Worm (Caenorhabditis elegans) whole organism, L4 larva: ENCODE data around the gene ttr-51.

Experiments used
- D1046.2 ChIP-seq: fragments of 200-800 bp; sonication (Bioruptor generic); IDR thresholded peaks from 2 replicates; pipeline ENCODE4 v1.3.6; 2022; ENCODE audit warnings: missing genetic modification characterization, missing compliant biosample characterization
- F10B5.3 ChIP-seq: sonication (generic microtip); optimal IDR thresholded peaks from 2 replicates; lab custom pipeline; 2016; ENCODE audit warnings: mild to moderate bottlenecking, missing genetic modification characterization, missing compliant biosample characterization
- F49E8.2 ChIP-seq: sonication (generic microtip); optimal IDR thresholded peaks from 2 replicates; lab custom pipeline; 2016; ENCODE audit warnings: missing compliant biosample characterization, mild to moderate bottlenecking, missing genetic modification characterization, borderline replicate concordance
- Y105C5A.15 ChIP-seq: fragments of 200-800 bp; sonication (Bioruptor generic); IDR thresholded peaks from 2 replicates; pipeline ENCODE4 v1.3.6; 2022; ENCODE audit warnings: missing genetic modification characterization, missing compliant biosample characterization
- Y75B8A.6 ChIP-seq: fragments of 200-800 bp; sonication (Bioruptor generic); IDR thresholded peaks from 2 replicates; pipeline ENCODE4 v1.3.6; 2022; ENCODE audit warnings: missing genetic modification reagents, missing genetic modification characterization, missing compliant biosample characterization
- aly-2 ChIP-seq: sonication (generic microtip); optimal IDR thresholded peaks from 2 replicates; lab custom pipeline; 2018; ENCODE audit warnings: missing biosample characterization, missing genetic modification characterization
- ama-1 ChIP-seq: fragments of 150-350 bp; optimal IDR thresholded peaks from 2 replicates; lab custom pipeline; 2014; ENCODE audit warnings: inconsistent platforms, mixed read lengths
- attf-4 ChIP-seq: sonication (generic microtip); optimal IDR thresholded peaks from 3 replicates; lab custom pipeline; 2017; ENCODE audit warnings: missing biosample characterization, missing genetic modification characterization
- ces-1 ChIP-seq: fragments of 150-350 bp; sonication (generic microtip); optimal IDR thresholded peaks from 4 replicates; lab custom pipeline; 2014; ENCODE audit warnings: missing biosample characterization, missing genetic modification reagents, missing genetic modification characterization
- daf-8 ChIP-seq: fragments of 200-800 bp; sonication (Bioruptor generic); IDR thresholded peaks from 2 replicates; pipeline ENCODE4 v1.3.6; 2022; ENCODE audit warnings: missing genetic modification characterization, missing compliant biosample characterization
- dmd-6 ChIP-seq: fragments of 200-800 bp; sonication (Bioruptor generic); IDR thresholded peaks from 2 replicates; pipeline ENCODE4 v1.3.6; 2022; ENCODE audit warnings: missing genetic modification reagents, missing genetic modification characterization, missing compliant biosample characterization
- dmd-9 ChIP-seq: fragments of 200-800 bp; sonication (Bioruptor generic); IDR thresholded peaks from 2 replicates; pipeline ENCODE4 v1.3.6; 2022; ENCODE audit warnings: missing genetic modification reagents, missing genetic modification characterization, missing compliant biosample characterization
- dpl-1 ChIP-seq: fragments of 150-350 bp; optimal IDR thresholded peaks from 2 replicates; lab custom pipeline; 2014; ENCODE audit warnings: missing biosample characterization, missing genetic modification reagents, missing genetic modification characterization
- egl-27 ChIP-seq: sonication (generic microtip); optimal IDR thresholded peaks from 3 replicates; lab custom pipeline; 2017; ENCODE audit warnings: missing biosample characterization, missing genetic modification reagents, missing genetic modification characterization
- fkh-10 ChIP-seq: fragments of 150-350 bp; optimal IDR thresholded peaks from 2 replicates; lab custom pipeline; 2014; ENCODE audit warnings: missing biosample characterization, missing genetic modification reagents, missing genetic modification characterization
- hlh-30 ChIP-seq: sonication (generic microtip); optimal IDR thresholded peaks from 2 replicates; lab custom pipeline; 2017; ENCODE audit warnings: antibody characterized with exemption, mild to moderate bottlenecking, missing genetic modification characterization, missing compliant biosample characterization; ENCODE audit not compliant: insufficient read depth
- jun-1 ChIP-seq: fragments of 150-350 bp; optimal IDR thresholded peaks from 2 replicates; lab custom pipeline; 2014; ENCODE audit warnings: missing biosample characterization, missing genetic modification reagents, missing genetic modification characterization
- lin-13 ChIP-seq: fragments of 150-350 bp; optimal IDR thresholded peaks from 2 replicates; lab custom pipeline; 2014; ENCODE audit warnings: missing biosample characterization, missing genetic modification reagents, missing genetic modification characterization
- lin-29 ChIP-seq: fragments of 200-800 bp; sonication (Bioruptor generic); IDR thresholded peaks from 2 replicates; pipeline ENCODE4 v1.3.6; 2022; ENCODE audit warnings: missing genetic modification reagents, missing genetic modification characterization, missing compliant biosample characterization
- lin-38 ChIP-seq: fragments of 200-800 bp; sonication (Bioruptor generic); IDR thresholded peaks from 2 replicates; pipeline ENCODE4 v1.3.6; 2022; ENCODE audit warnings: missing genetic modification reagents, missing genetic modification characterization, missing compliant biosample characterization
- lir-3 ChIP-seq: sonication (generic microtip); optimal IDR thresholded peaks from 2 replicates; lab custom pipeline; 2016; ENCODE audit warnings: mild to moderate bottlenecking, missing genetic modification characterization, missing compliant biosample characterization
- lsy-2 ChIP-seq, 2 experiments: fragments of 150-350 bp in 1 of 2; sonication (generic microtip) in 1 of 2; optimal IDR thresholded peaks; 2 replicates each; lab custom pipeline; 2014 to 2017; ENCODE audit warnings: missing biosample characterization in 2 of 2, missing genetic modification characterization in 2 of 2
- mes-2 ChIP-seq: sonication (generic microtip); optimal IDR thresholded peaks from 2 replicates; lab custom pipeline; 2016; ENCODE audit warnings: missing genotype, mild to moderate bottlenecking, missing genetic modification characterization, missing compliant biosample characterization; ENCODE audit not compliant: poor library complexity, severe bottlenecking
- mxl-3 ChIP-seq: fragments of 200-800 bp; sonication (Bioruptor generic); optimal IDR thresholded peaks from 2 replicates; lab custom pipeline; 2018; ENCODE audit warnings: mild to moderate bottlenecking, missing genetic modification characterization, missing compliant biosample characterization
- nhr-10 ChIP-seq: fragments of 150-350 bp; optimal IDR thresholded peaks from 2 replicates; lab custom pipeline; 2014; ENCODE audit warnings: missing biosample characterization, missing genetic modification characterization
- nhr-102 ChIP-seq: sonication (generic microtip); optimal IDR thresholded peaks from 2 replicates; lab custom pipeline; 2016; ENCODE audit warnings: mild to moderate bottlenecking, missing genetic modification characterization, moderate library complexity, missing compliant biosample characterization
- nhr-237 ChIP-seq: sonication (generic microtip); optimal IDR thresholded peaks from 2 replicates; lab custom pipeline; 2017; ENCODE audit warnings: missing biosample characterization, missing genetic modification characterization
- nhr-28 ChIP-seq: fragments of 150-350 bp; optimal IDR thresholded peaks from 2 replicates; lab custom pipeline; 2014; ENCODE audit warnings: missing biosample characterization, missing genetic modification characterization
- nhr-48 ChIP-seq: sonication (generic microtip); optimal IDR thresholded peaks from 2 replicates; lab custom pipeline; 2016; ENCODE audit warnings: mild to moderate bottlenecking, missing genetic modification characterization, missing compliant biosample characterization
- nhr-6 ChIP-seq: fragments of 150-350 bp; optimal IDR thresholded peaks from 2 replicates; lab custom pipeline; 2014; ENCODE audit warnings: missing biosample characterization, missing genetic modification characterization
- set-16 ChIP-seq: fragments of 200-800 bp; sonication (Bioruptor generic); IDR thresholded peaks from 2 replicates; pipeline ENCODE4 v1.3.6; 2022; ENCODE audit warnings: missing genetic modification reagents, missing genetic modification characterization, missing compliant biosample characterization
- spr-1 ChIP-seq: sonication (generic microtip); optimal IDR thresholded peaks from 2 replicates; lab custom pipeline; 2016; ENCODE audit warnings: mild to moderate bottlenecking, missing genetic modification characterization, missing compliant biosample characterization
- tra-1 ChIP-seq: fragments of 200-800 bp; sonication (Bioruptor generic); IDR thresholded peaks from 2 replicates; pipeline ENCODE4 v1.3.6; 2022; ENCODE audit warnings: missing genetic modification reagents, missing genetic modification characterization, missing compliant biosample characterization
- unc-39 ChIP-seq: sonication (generic microtip); optimal IDR thresholded peaks from 2 replicates; lab custom pipeline; 2017; ENCODE audit warnings: missing biosample characterization, missing genetic modification characterization
- zfp-3 ChIP-seq: fragments of 200-800 bp; sonication (Bioruptor generic); conservative IDR thresholded peaks from 2 replicates; pipeline ENCODE4 v1.3.6; 2022; ENCODE audit warnings: missing genetic modification reagents, missing genetic modification characterization, missing compliant biosample characterization
- zip-2 ChIP-seq: fragments of 150-350 bp; optimal IDR thresholded peaks from 2 replicates; lab custom pipeline; 2014; ENCODE audit warnings: missing biosample characterization, missing genetic modification characterization

Gene ttr-51

ce11 chrIV:13221657-13222056, 30.5 kb downstream of the ttr-51 start, which contains the start of gene C48D1.5:
C48D1.5 (plus strand) TSS chrIV:13221957.
- TF ChIP-seq nhr-10 (tag; lab: Kevin White, UChicago), result no peak

- TF ChIP-seq fkh-10, result peak; percentile 65
- TF ChIP-seq attf-4 (tag; lab: Kevin White, UChicago), result no peak
- no peak for TF ChIP-seq unc-39 (tag; lab: Kevin White, UChicago)
- no peak for TF ChIP-seq jun-1 (tag; lab: Kevin White, UChicago)
- no peak for TF ChIP-seq F10B5.3
- peak; percentile 34 for TF ChIP-seq ces-1 (GFP tag; lab: Kevin White, UChicago)
- TF ChIP-seq nhr-48, result no peak
Observed at ce11 chrIV:13220594-13220993, 31.5 kb downstream of the ttr-51 start.

- TF ChIP-seq ces-1 (GFP tag; lab: Kevin White, UChicago) (no peak), Y75B8A.6 (GFP tag; lab: Robert Waterston, UW) (no peak), F49E8.2 (tag; lab: Kevin White, UChicago) (no peak), Y105C5A.15 (GFP tag; lab: Robert Waterston, UW) (no peak), lin-13 (GFP tag; lab: Kevin White, UChicago) (no peak), egl-27 (no peak), ama-1 (lab: Kevin White, UChicago) (no peak), daf-8 (no peak), D1046.2 (no peak), set-16 (no peak), dmd-6 (GFP tag; lab: Robert Waterston, UW) (no peak), spr-1 (no peak), lir-3 (tag; lab: Kevin White, UChicago) (no peak), nhr-237 (no peak), aly-2 (tag; lab: Kevin White, UChicago) (no peak)
- TF ChIP-seq, all 104 proteins: peak for 0
Observed at ce11 chrIV:13214466-13214865, 37.6 kb downstream of the ttr-51 start, which contains the start of gene cho-1. cho-1 (minus strand) TSS chrIV:13214566.

- TF ChIP-seq zip-2 (tag; lab: Kevin White, UChicago), result no peak
- no peak for TF ChIP-seq zfp-3
- TF ChIP-seq, all 104 proteins: peak for 0
Observed at ce11 chrIV:13209566-13209965, 42.5 kb downstream of the ttr-51 start, which contains the start of gene C48D1.9. C48D1.9 (minus strand) TSS chrIV:13209666.

ce11 chrIV:13205891-13206290, 46.2 kb downstream of the ttr-51 start:
- TF ChIP-seq lin-38 (GFP tag; lab: Robert Waterston, UW) (peak; percentile 78), mxl-3 (GFP tag; lab: Kevin White, UChicago) (no peak), nhr-102 (no peak), dpl-1 (GFP tag; lab: Kevin White, UChicago) (peak; percentile 58), dmd-9 (GFP tag; lab: Robert Waterston, UW) (no peak), lin-29 (GFP tag; lab: Robert Waterston, UW) (no peak), hlh-30 (tag; lab: Kevin White, UChicago) (peak; percentile 21), lsy-2 (tag; optimal IDR thresholded peaks at IDR 0.05; lab: Kevin White, UChicago) (peak in 1 of 2 experiments; percentile 20), mes-2 (peak; percentile 57), nhr-28 (tag; lab: Kevin White, UChicago) (peak; percentile 7), tra-1 (GFP tag; lab: Robert Waterston, UW) (no peak), nhr-6 (tag; lab: Kevin White, UChicago) (peak; percentile 28)
